Worm (Caenorhabditis elegans): ENCODE data around the gene dyci-1.
A peak's percentile ranks its signal among the peaks of the same experiment; 100 is the strongest.

dyci-1 gene

DNA sequence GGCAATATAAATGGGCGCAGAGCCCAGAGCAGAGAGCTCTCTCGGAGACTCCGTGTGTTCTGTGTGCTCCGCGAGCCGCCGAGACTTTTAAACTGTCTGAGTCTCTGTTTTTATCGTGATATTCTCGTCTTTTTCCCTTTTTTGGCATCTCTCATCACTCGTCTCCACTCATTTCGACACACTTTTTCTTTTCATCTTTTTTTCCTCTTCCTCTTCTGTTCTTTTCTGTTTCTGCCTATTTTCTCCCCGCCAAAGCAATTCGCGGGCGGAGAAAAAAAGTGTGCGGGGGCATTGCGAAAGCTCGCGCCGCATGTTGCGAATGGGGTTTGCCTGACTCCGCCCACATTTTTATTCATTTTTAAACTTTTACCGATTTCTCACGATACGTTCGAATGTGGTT, 28.7 kb downstream of the dyci-1 start (continued):
- TF ChIP-seq arid-1 (GFP tag; conservative IDR thresholded peaks at IDR 0.05) = peak; percentile 64; the same call in 1 of the 2 replicates
- TF ChIP-seq mxl-2 (GFP tag; conservative IDR thresholded peaks at IDR 0.05) = no peak
- peak; percentile 59; the same call in 1 of the 2 replicates for TF ChIP-seq lin-1 (GFP tag; IDR thresholded peaks at IDR 0.05)
- TF ChIP-seq fkh-10 (GFP tag; optimal IDR thresholded peaks at IDR 0.05) = peak; percentile 90
- no peak for TF ChIP-seq lim-7 (GFP tag; IDR thresholded peaks at IDR 0.05)
- 0 out of 2 replicates have a peak, but pooled peaks have one; percentile 53 for TF ChIP-seq D1046.2 (GFP tag; IDR thresholded peaks at IDR 0.05)
- TF ChIP-seq dmd-6 (GFP tag; IDR thresholded peaks at IDR 0.05) = peak; percentile 61
- TF ChIP-seq pha-4 (GFP tag; IDR thresholded peaks at IDR 0.05) = peak; percentile 86
- no peak for TF ChIP-seq pha-4 (tag; optimal IDR thresholded peaks at IDR 0.05)
- TF ChIP-seq nhr-11 (tag; optimal IDR thresholded peaks at IDR 0.05) = peak; percentile 84
- no peak for TF ChIP-seq daf-19 (GFP tag; conservative IDR thresholded peaks at IDR 0.05)
- peak in 1 of 2 experiments; percentile 57 for TF ChIP-seq daf-16 (GFP tag; optimal IDR thresholded peaks at IDR 0.05)
- TF ChIP-seq daf-16 (tag; optimal IDR thresholded peaks at IDR 0.05) = peak; percentile 90
- TF ChIP-seq daf-12 (tag; optimal IDR thresholded peaks at IDR 0.05) = no peak
- peak; percentile 59 for TF ChIP-seq T20F7.1 (GFP tag; optimal IDR thresholded peaks at IDR 0.05)
- no peak for TF ChIP-seq nhr-41 (GFP tag; IDR thresholded peaks at IDR 0.05)
- no peak for TF ChIP-seq snpc-4 (tag; optimal IDR thresholded peaks at IDR 0.05)
- peak; percentile 55 to 62 for TF ChIP-seq mdl-1 (tag; optimal IDR thresholded peaks at IDR 0.05)
- peak in 1 of 2 experiments; percentile 64; a peak in 1 of 4 replicates for TF ChIP-seq madf-5 (GFP tag; IDR thresholded peaks at IDR 0.05)
- TF ChIP-seq nhr-28 (tag; optimal IDR thresholded peaks at IDR 0.05) = peak; percentile 73
- TF ChIP-seq skn-1 (tag; optimal IDR thresholded peaks at IDR 0.05) = no peak
- peak; percentile 87 for TF ChIP-seq lin-38 (GFP tag; IDR thresholded peaks at IDR 0.05)
- no peak for TF ChIP-seq dmd-8 (GFP tag; IDR thresholded peaks at IDR 0.05)
- no peak for TF ChIP-seq egl-27 (tag; optimal IDR thresholded peaks at IDR 0.05)
- TF ChIP-seq aly-2 (tag; optimal IDR thresholded peaks at IDR 0.05) = no peak
- TF ChIP-seq zip-11 (GFP tag; IDR thresholded peaks at IDR 0.05) = no peak
- TF ChIP-seq F44E2.7 (GFP tag; IDR thresholded peaks at IDR 0.05) = 0 out of 2 replicates have a peak, but pooled peaks have one; percentile 37
- TF ChIP-seq snpc-1.2 (GFP tag; IDR thresholded peaks at IDR 0.05) = peak; percentile 95
- TF ChIP-seq zip-2 (tag; optimal IDR thresholded peaks at IDR 0.05) = no peak
- 0 out of 2 replicates have a peak, but pooled peaks have one; percentile 36 for TF ChIP-seq mdt-29 (GFP tag; IDR thresholded peaks at IDR 0.05)
- peak; percentile 68 for TF ChIP-seq mxl-3 (GFP tag; optimal IDR thresholded peaks at IDR 0.05)
- peak; percentile 82 for TF ChIP-seq T26A8.4 (GFP tag; IDR thresholded peaks at IDR 0.05)
- TF ChIP-seq rbr-2 (tag; optimal IDR thresholded peaks at IDR 0.05) = peak; percentile 88
- no peak for TF ChIP-seq fos-1 (tag; optimal IDR thresholded peaks at IDR 0.05)
- peak; percentile 54 for TF ChIP-seq hlh-30 (tag; optimal IDR thresholded peaks at IDR 0.05; ENCODE audit: insufficient read depth)
- TF ChIP-seq saeg-2 (GFP tag; IDR thresholded peaks at IDR 0.05) = 0 out of 2 replicates have a peak, but pooled peaks have one; percentile 11
- TF ChIP-seq zag-1 (tag; optimal IDR thresholded peaks at IDR 0.05) = no peak

DNA sequence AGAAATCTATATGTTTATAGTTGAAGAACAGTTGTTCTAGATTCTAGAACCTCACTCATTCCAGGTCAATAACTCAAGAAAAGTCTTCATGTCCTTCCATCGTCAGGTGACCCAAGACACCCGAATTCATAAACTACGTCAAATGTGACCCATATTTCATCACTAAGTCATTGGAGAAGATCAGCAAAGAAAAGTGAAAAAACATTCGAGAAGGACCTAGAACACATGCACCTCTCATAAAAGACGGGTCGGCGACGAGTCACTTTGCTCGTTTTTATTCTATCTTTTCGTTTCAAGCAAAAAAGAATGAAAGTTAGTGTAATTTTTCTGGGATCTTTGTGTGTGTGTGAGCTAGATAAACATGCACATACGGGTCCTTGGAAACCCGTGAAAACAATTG, 33.9 kb downstream of the dyci-1 start:
- TF ChIP-seq hlh-30 (tag; optimal IDR thresholded peaks at IDR 0.05; ENCODE audit: insufficient read depth) = peak; percentile 61
- no peak for TF ChIP-seq nhr-28 (tag; optimal IDR thresholded peaks at IDR 0.05)
- TF ChIP-seq T26A8.4 (GFP tag; IDR thresholded peaks at IDR 0.05) = 0 out of 2 replicates have a peak, but pooled peaks have one; percentile 44
- TF ChIP-seq mdt-29 (GFP tag; IDR thresholded peaks at IDR 0.05) = peak; percentile 52
- peak; percentile 24 to 25 for TF ChIP-seq lsy-2 (tag; optimal IDR thresholded peaks at IDR 0.05)
- no peak for TF ChIP-seq hif-1 (tag; optimal IDR thresholded peaks at IDR 0.05)
- no peak for TF ChIP-seq F37D6.2 (tag; optimal IDR thresholded peaks at IDR 0.05)
- TF ChIP-seq aha-1 (tag) = peak; percentile 68
- TF ChIP-seq hlh-11 (tag; optimal IDR thresholded peaks at IDR 0.05) = peak; percentile 55
- peak in 1 of 2 experiments; percentile 98 for TF ChIP-seq daf-16 (GFP tag; optimal IDR thresholded peaks at IDR 0.05)
- no peak for TF ChIP-seq daf-16 (tag; optimal IDR thresholded peaks at IDR 0.05)
- TF ChIP-seq nhr-11 (tag; optimal IDR thresholded peaks at IDR 0.05) = peak; percentile 69
- 0 out of 2 replicates have a peak, but pooled peaks have one; percentile 18 for TF ChIP-seq mxl-2 (GFP tag; conservative IDR thresholded peaks at IDR 0.05)
- no peak for TF ChIP-seq nhr-76 (tag; optimal IDR thresholded peaks at IDR 0.05)
- peak; percentile 60; the same call in 1 of the 2 replicates for TF ChIP-seq ceh-20 (GFP tag; IDR thresholded peaks at IDR 0.05)

Data from whole organism, L4 larva.